Fruit fly (Drosophila melanogaster) whole organism, embryonic: Measurements from ENCODE around the gene Hmr.

Experiments used
- Adf1 ChIP-seq: fragments of 200-800 bp; sonication (Bioruptor generic); IDR thresholded peaks from 2 replicates; pipeline ENCODE4 v1.3.6; 2022; ENCODE audit warnings: missing biosample characterization, missing genetic modification characterization
- CG1024 ChIP-seq: fragments of 200-800 bp; sonication (Bioruptor generic); IDR thresholded peaks from 2 replicates; pipeline ENCODE4 v1.3.6; 2022; ENCODE audit warnings: missing biosample characterization, missing genetic modification characterization
- CG12769 ChIP-seq: fragments of 200-800 bp; sonication (Bioruptor generic); optimal IDR thresholded peaks from 2 replicates; lab custom pipeline; 2019; ENCODE audit warnings: missing biosample characterization, mild to moderate bottlenecking, missing genetic modification characterization, moderate library complexity
- CG14667 ChIP-seq: fragments of 200-800 bp; sonication (Bioruptor generic); IDR thresholded peaks from 2 replicates; pipeline ENCODE4 v1.3.6; 2022; ENCODE audit warnings: missing biosample characterization, missing genetic modification characterization
- CG15269 ChIP-seq: fragments of 200-800 bp; sonication (Bioruptor generic); optimal IDR thresholded peaks from 2 replicates; lab custom pipeline; 2018; ENCODE audit warnings: missing biosample characterization, mild to moderate bottlenecking, missing genetic modification characterization, moderate library complexity
- CG17328 ChIP-seq: fragments of 200-800 bp; sonication (Bioruptor generic); IDR thresholded peaks from 2 replicates; pipeline ENCODE4 v1.3.6; 2022; ENCODE audit warnings: missing biosample characterization, missing genetic modification characterization
- CG2129 ChIP-seq: fragments of 200-800 bp; sonication (Bioruptor generic); IDR thresholded peaks from 2 replicates; pipeline ENCODE4 v1.3.6; 2022; ENCODE audit warnings: missing biosample characterization, missing genetic modification characterization; ENCODE audit not compliant: partially characterized antibody
- CG32532 ChIP-seq: fragments of 200-800 bp; sonication (Bioruptor generic); IDR thresholded peaks from 2 replicates; pipeline ENCODE4 v1.3.6; 2022; ENCODE audit warnings: missing biosample characterization, missing genetic modification characterization
- CG3726 ChIP-seq: fragments of 200-800 bp; sonication (Bioruptor generic); IDR thresholded peaks from 3 replicates; pipeline ENCODE4, ENCODE4 v1.3.6; 2022; ENCODE audit warnings: missing biosample characterization, missing genetic modification characterization
- CG43689 ChIP-seq: fragments of 200-800 bp; sonication (Bioruptor generic); IDR thresholded peaks from 2 replicates; pipeline ENCODE4 v1.3.6; 2022; ENCODE audit warnings: missing biosample characterization, missing genetic modification characterization
- CG6254 ChIP-seq: fragments of 200-800 bp; sonication (Bioruptor generic); optimal IDR thresholded peaks from 3 replicates; lab custom pipeline; 2017; ENCODE audit warnings: mild to moderate bottlenecking, missing biosample characterization, missing genetic modification reagents, missing genetic modification characterization
- CG6689 ChIP-seq: fragments of 200-800 bp; sonication (Bioruptor generic); IDR thresholded peaks from 2 replicates; pipeline ENCODE4 v1.3.6; 2022; ENCODE audit warnings: missing biosample characterization, missing genetic modification characterization
- CG7556 ChIP-seq: fragments of 200-800 bp; sonication (Bioruptor generic); optimal IDR thresholded peaks from 2 replicates; lab custom pipeline; 2017; ENCODE audit warnings: missing biosample characterization, mild to moderate bottlenecking, missing genetic modification characterization
- CG7928 ChIP-seq: fragments of 200-800 bp; sonication (Bioruptor generic); optimal IDR thresholded peaks from 2 replicates; lab custom pipeline; 2017; ENCODE audit warnings: missing biosample characterization, mild to moderate bottlenecking, missing genetic modification characterization
- CG9609 ChIP-seq: fragments of 200-800 bp; sonication (Bioruptor generic); optimal IDR thresholded peaks from 3 replicates; lab custom pipeline; 2016; ENCODE audit warnings: missing biosample characterization, missing genetic modification characterization
- D19A ChIP-seq: fragments of 200-800 bp; optimal IDR thresholded peaks from 3 replicates; lab custom pipeline; 2019; ENCODE audit warnings: missing biosample characterization, mild to moderate bottlenecking, missing genetic modification characterization, moderate library complexity
- Drgx ChIP-seq: fragments of 200-800 bp; sonication (Bioruptor generic); IDR thresholded peaks from 2 replicates; pipeline ENCODE4 v1.3.6; 2022; ENCODE audit warnings: missing biosample characterization, missing genetic modification characterization
- HHEX ChIP-seq: fragments of 200-800 bp; sonication (Bioruptor generic); optimal IDR thresholded peaks from 3 replicates; lab custom pipeline; 2017; ENCODE audit warnings: missing biosample characterization, mild to moderate bottlenecking, missing genetic modification characterization, missing genetic modification reagents
- Optix ChIP-seq: fragments of 200-800 bp; sonication (Bioruptor generic); IDR thresholded peaks from 3 replicates; pipeline ENCODE4 v1.3.6; 2022; ENCODE audit warnings: missing biosample characterization, missing genetic modification characterization
- Pdp1 ChIP-seq, 2 experiments: fragments of 200-800 bp; sonication (Bioruptor generic); optimal IDR thresholded peaks; 3 replicates each; lab custom pipeline; 2016; ENCODE audit warnings: missing biosample characterization in 2 of 2, missing genetic modification characterization in 2 of 2, mild to moderate bottlenecking in 1 of 2, moderate library complexity in 1 of 2
- Vsx1 ChIP-seq: fragments of 200-800 bp; sonication (Bioruptor generic); optimal IDR thresholded peaks from 2 replicates; lab custom pipeline; 2017; ENCODE audit warnings: missing biosample characterization, mild to moderate bottlenecking, missing genetic modification characterization, missing genetic modification reagents
- ash1 ChIP-seq: fragments of 200-800 bp; sonication (Bioruptor generic); optimal IDR thresholded peaks from 2 replicates; lab custom pipeline; 2018; ENCODE audit warnings: missing biosample characterization, mild to moderate bottlenecking, missing genetic modification characterization
- corto ChIP-seq: fragments of 200-800 bp; sonication (Bioruptor generic); optimal IDR thresholded peaks from 2 replicates; lab custom pipeline; 2016; ENCODE audit warnings: missing biosample characterization, mild to moderate bottlenecking, missing genetic modification characterization, moderate library complexity
- dimm ChIP-seq: fragments of 200-800 bp; sonication (Bioruptor generic); IDR thresholded peaks from 2 replicates; pipeline ENCODE4 v1.3.6; 2022; ENCODE audit warnings: missing biosample characterization, missing genetic modification characterization
- dmrt11E ChIP-seq: fragments of 200-800 bp; sonication (Bioruptor generic); optimal IDR thresholded peaks from 3 replicates; lab custom pipeline; 2018; ENCODE audit warnings: missing biosample characterization, mild to moderate bottlenecking, missing genetic modification characterization, moderate library complexity
- dmrt99B ChIP-seq: fragments of 200-800 bp; sonication (Bioruptor generic); optimal IDR thresholded peaks from 2 replicates; lab custom pipeline; 2018; ENCODE audit warnings: missing biosample characterization, mild to moderate bottlenecking, missing genetic modification characterization, moderate library complexity
- emc ChIP-seq: fragments of 200-800 bp; sonication (Bioruptor generic); optimal IDR thresholded peaks from 2 replicates; lab custom pipeline; 2016; ENCODE audit warnings: missing biosample characterization, missing genetic modification characterization
- kay ChIP-seq: fragments of 200-800 bp; sonication (Bioruptor generic); optimal IDR thresholded peaks from 2 replicates; lab custom pipeline; 2016; ENCODE audit warnings: missing biosample characterization, missing genetic modification characterization
- nom ChIP-seq: fragments of 200-800 bp; sonication (Bioruptor generic); optimal IDR thresholded peaks from 2 replicates; lab custom pipeline; 2017; ENCODE audit warnings: missing biosample characterization, missing genetic modification characterization, mild to moderate bottlenecking, moderate library complexity, missing genetic modification reagents
- oc ChIP-seq: fragments of 200-800 bp; sonication (Bioruptor generic); optimal IDR thresholded peaks from 2 replicates; lab custom pipeline; 2018; ENCODE audit warnings: missing biosample characterization, mild to moderate bottlenecking, missing genetic modification characterization, moderate library complexity
- pan ChIP-seq, 4 experiments: fragments of >200 bp in 3 of 4; fragments of 200-800 bp in 1 of 4; sonication (Bioruptor generic) in 1 of 4; optimal IDR thresholded peaks in 3 of 4; IDR thresholded peaks in 1 of 4; 2 replicates each; pipeline versions ENCODE4 v1.3.6 to Lab custom; 2017 to 2022; ENCODE audit warnings: missing biosample characterization in 2 of 4, missing genetic modification characterization in 2 of 4, mixed read lengths in 1 of 4
- repo ChIP-seq: fragments of 200-800 bp; sonication (Bioruptor generic); optimal IDR thresholded peaks from 2 replicates; lab custom pipeline; 2016; ENCODE audit warnings: missing biosample characterization, missing genetic modification characterization
- sob ChIP-seq: fragments of 200-800 bp; sonication (Bioruptor generic); IDR thresholded peaks from 2 replicates; pipeline ENCODE4 v1.3.6; 2022; ENCODE audit warnings: missing biosample characterization, missing genetic modification characterization
- stwl ChIP-seq: fragments of 200-800 bp; sonication (Bioruptor generic); optimal IDR thresholded peaks from 3 replicates; lab custom pipeline; 2018; ENCODE audit warnings: missing biosample characterization, mild to moderate bottlenecking, missing genetic modification characterization, moderate library complexity

Hmr gene

dm6 chrX:10581476-10581875, 14.2 kb downstream of the Hmr start (continued):
- TF ChIP-seq stwl (tag; lab: Kevin White, UChicago) (no peak), ash1 (GFP tag; lab: Kevin White, UChicago) (no peak), CG3726 (GFP tag; lab: Robert Waterston, UW) (no peak)

dm6 chrX:10580459-10581103, 15.1 kb downstream of the Hmr start:
- TF ChIP-seq dmrt99B (tag; lab: Kevin White, UChicago), result no peak
- TF ChIP-seq CG6254 (GFP tag; lab: Kevin White, UChicago), result no peak
- TF ChIP-seq nom, result peak; percentile 10
- no peak for TF ChIP-seq CG7928
- TF ChIP-seq CG32532 (GFP tag; lab: Robert Waterston, UW), result no peak
- peak in 1 of 2 experiments; percentile 5 for TF ChIP-seq Pdp1 (GFP tag; optimal IDR thresholded peaks at IDR 0.05; lab: Kevin White, UChicago)
- no peak for TF ChIP-seq corto
- TF ChIP-seq dimm (GFP tag; lab: Robert Waterston, UW), result no peak
- no peak for TF ChIP-seq CG7556
- TF ChIP-seq kay (GFP tag; lab: Kevin White, UChicago), result no peak
- no peak for TF ChIP-seq Optix (GFP tag; lab: Robert Waterston, UW)
- TF ChIP-seq CG15269 (tag; lab: Kevin White, UChicago), result no peak
- TF ChIP-seq D19A (tag; lab: Kevin White, UChicago), result no peak
- TF ChIP-seq pan (optimal IDR thresholded peaks at IDR 0.05; lab: Kevin White, UChicago), result no peak
- TF ChIP-seq pan (GFP tag; optimal IDR thresholded peaks at IDR 0.05 in 1 of 2, IDR thresholded peaks at IDR 0.05 in 1 of 2), result no peak
- no peak for TF ChIP-seq CG6689 (GFP tag; lab: Robert Waterston, UW)
- TF ChIP-seq CG12769 (tag; lab: Kevin White, UChicago), result peak; percentile 18
- no peak for TF ChIP-seq HHEX (GFP tag; lab: Kevin White, UChicago)
- no peak for TF ChIP-seq CG1024 (GFP tag; lab: Robert Waterston, UW)
- TF ChIP-seq dmrt11E, result no peak
- TF ChIP-seq Vsx1, result no peak

- no peak for TF ChIP-seq Vsx1
- TF ChIP-seq emc (GFP tag; lab: Kevin White, UChicago), result no peak
- no peak for TF ChIP-seq oc (tag; lab: Kevin White, UChicago)
- TF ChIP-seq sob (GFP tag; lab: Robert Waterston, UW), result no peak
- TF ChIP-seq CG43689 (GFP tag; lab: Robert Waterston, UW), result no peak
- TF ChIP-seq pan (optimal IDR thresholded peaks at IDR 0.05; lab: Kevin White, UChicago), result no peak
- TF ChIP-seq pan (GFP tag; optimal IDR thresholded peaks at IDR 0.05 in 1 of 2, IDR thresholded peaks at IDR 0.05 in 1 of 2), result no peak
- TF ChIP-seq CG17328 (GFP tag; lab: Robert Waterston, UW), result no peak
- TF ChIP-seq repo (GFP tag; lab: Kevin White, UChicago), result no peak
- TF ChIP-seq CG2129, result no peak
- TF ChIP-seq CG14667, result no peak
Observed at dm6 chrX:10579569-10579968, 16.1 kb downstream of the Hmr start.

- TF ChIP-seq Adf1 (GFP tag; lab: Robert Waterston, UW) (no peak), CG9609 (GFP tag; lab: Kevin White, UChicago) (no peak), Drgx (GFP tag; lab: Robert Waterston, UW) (peak; percentile 69)
Observed at dm6 chrX:10577773-10578172, 17.9 kb downstream of the Hmr start.
